Fruit fly (Drosophila melanogaster) whole organism, pupa: ENCODE data around the gene RasGAP1.
A peak's percentile ranks its signal among the peaks of the same experiment; 100 is the strongest.

Experiments used
- CG10348 ChIP-seq: fragments of 200-800 bp; sonication (Bioruptor generic); IDR thresholded peaks from 2 replicates; pipeline ENCODE4 v1.3.6; 2022; ENCODE audit warnings: missing biosample characterization, missing genetic modification characterization
- CG15710 ChIP-seq: fragments of 200-800 bp; sonication (Bioruptor generic); optimal IDR thresholded peaks from 2 replicates; lab custom pipeline; 2018; ENCODE audit warnings: missing biosample characterization, mild to moderate bottlenecking, missing genetic modification characterization, moderate library complexity
- D1 ChIP-seq: fragments of 200-800 bp; sonication (Bioruptor generic); optimal IDR thresholded peaks from 2 replicates; lab custom pipeline; 2018; ENCODE audit warnings: missing biosample characterization, mild to moderate bottlenecking, missing genetic modification characterization, moderate library complexity
- gl ChIP-seq: fragments of 200-800 bp; sonication (Bioruptor generic); optimal IDR thresholded peaks from 2 replicates; lab custom pipeline; 2018; ENCODE audit warnings: missing biosample characterization, mild to moderate bottlenecking, missing genetic modification characterization
- rn ChIP-seq: fragments of 200-800 bp; sonication (Bioruptor generic); IDR thresholded peaks from 2 replicates; pipeline ENCODE4 v1.3.6; 2022; ENCODE audit warnings: missing biosample characterization, missing genetic modification characterization

DNA sequence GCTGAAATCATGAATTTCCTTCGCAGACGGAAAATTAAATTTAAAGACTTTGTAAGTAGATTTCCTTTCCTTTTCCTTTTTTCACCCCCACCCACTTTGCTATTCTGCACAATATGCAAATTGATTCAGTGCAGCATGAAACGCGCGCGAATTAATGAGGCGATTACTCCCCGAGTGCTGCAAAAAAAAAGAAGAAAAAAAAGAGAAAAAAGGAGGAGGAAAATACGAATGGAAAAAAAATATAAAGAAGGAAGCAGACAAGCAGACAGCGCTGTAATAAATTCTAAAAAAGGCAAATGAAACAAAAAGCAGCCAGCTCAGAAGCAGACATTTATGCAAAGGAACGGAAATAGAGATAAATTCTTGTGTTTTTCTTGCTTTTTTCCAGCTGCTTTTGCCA is 6.3 kb downstream of the RasGAP1 start:
- TF ChIP-seq D1 (peak; percentile 46), CG15710 (tag; lab: Kevin White, UChicago) (peak; percentile 73), rn (GFP tag; lab: Robert Waterston, UW) (peak; percentile 47; the same call in 1 of the 2 replicates), CG10348 (GFP tag; lab: Robert Waterston, UW) (no peak), gl (tag; lab: Kevin White, UChicago) (peak; percentile 97)
